Worm (Caenorhabditis elegans): ENCODE data around the gene eak-7.

Gene eak-7

ce11 chrIV:12522521-12522920 lies 43.3 kb downstream of the eak-7 start, which contains the start of gene sru-13:
TSS of gene sru-13 (minus strand) at chrIV:12522621.
- no peak for TF ChIP-seq unc-62 (GFP tag; optimal IDR thresholded peaks at IDR 0.05)

- no peak for TF ChIP-seq unc-62 (GFP tag; optimal IDR thresholded peaks at IDR 0.05)
Observed at ce11 chrIV:12520150-12520549, 45.6 kb downstream of the eak-7 start, which contains the start of gene tsp-4. TSS of gene tsp-4 (minus strand) at chrIV:12520250.

Data from whole organism, dauer.